Fruit fly (Drosophila melanogaster): ENCODE measurements around the gene CG32264.

dm6 chr3L:3845815-3846375 is 39.6 kb upstream of the CG32264 start, which contains the start of gene Awh:
- TF ChIP-seq Pif1A (GFP tag; optimal IDR thresholded peaks at IDR 0.05), result no peak
- TF ChIP-seq gl (tag; optimal IDR thresholded peaks at IDR 0.05), result no peak
- no peak for TF ChIP-seq CG17806 (tag; optimal IDR thresholded peaks at IDR 0.05)
